Worm (Caenorhabditis elegans) whole organism, early embryonic: ENCODE results near the gene K09E4.1.

Experiments used
- F13C5.2 ChIP-seq: sonication (generic microtip); optimal IDR thresholded peaks from 2 replicates; lab custom pipeline; 2017; ENCODE audit warnings: mild to moderate bottlenecking, missing genetic modification characterization, inconsistent platforms, missing compliant biosample characterization
- flt-1 ChIP-seq: fragments of 200-800 bp; sonication (Bioruptor generic); IDR thresholded peaks from 2 replicates; pipeline ENCODE4 v1.3.6; 2022; ENCODE audit warnings: missing genetic modification characterization, missing compliant biosample characterization
- pes-1 ChIP-seq: fragments of 200-800 bp; sonication (Bioruptor generic); IDR thresholded peaks from 2 replicates; pipeline ENCODE4 v1.3.6; 2022; ENCODE audit warnings: missing genetic modification reagents, missing genetic modification characterization, missing compliant biosample characterization

- TF ChIP-seq F13C5.2 (no peak), pes-1 (no peak), flt-1 (no peak)
Observed at ce11 chrII:14137538-14137937, at the start of gene K09E4.1.
